Fruit fly (Drosophila melanogaster) whole organism, embryonic: ENCODE measurements around the gene lectin-33A.

ENCODE experiments used
- ATbp ChIP-seq: fragments of 200-800 bp; sonication (Bioruptor generic); optimal IDR thresholded peaks from 2 replicates; lab custom pipeline; 2017; ENCODE audit warnings: missing biosample characterization, mild to moderate bottlenecking, missing genetic modification characterization, missing genetic modification reagents
- BEAF-32 ChIP-seq: fragments of 200-800 bp; sonication (Bioruptor generic); optimal IDR thresholded peaks from 3 replicates; lab custom pipeline; 2017; ENCODE audit warnings: missing biosample characterization, missing genetic modification characterization, mild to moderate bottlenecking, moderate library complexity, missing genetic modification reagents
- CG10462 ChIP-seq: fragments of 200-800 bp; sonication (Bioruptor generic); optimal IDR thresholded peaks from 2 replicates; lab custom pipeline; 2016; ENCODE audit warnings: missing biosample characterization, missing genetic modification characterization
- CG10979 ChIP-seq: fragments of 200-800 bp; sonication (Bioruptor generic); optimal IDR thresholded peaks from 2 replicates; lab custom pipeline; 2018; ENCODE audit warnings: missing biosample characterization, mild to moderate bottlenecking, missing genetic modification characterization, moderate library complexity
- CG11085 ChIP-seq: fragments of 200-800 bp; sonication (Bioruptor generic); IDR thresholded peaks from 2 replicates; pipeline ENCODE4 v1.3.6; 2022; ENCODE audit warnings: missing biosample characterization, missing genetic modification characterization
- CG11456 ChIP-seq: fragments of 200-800 bp; sonication (Bioruptor generic); IDR thresholded peaks from 3 replicates; pipeline ENCODE4 v1.3.6; 2022; ENCODE audit warnings: missing biosample characterization, missing genetic modification characterization
- CG11695 ChIP-seq: fragments of 200-800 bp; sonication (Bioruptor generic); IDR thresholded peaks from 3 replicates; pipeline ENCODE4 v1.3.6; 2022; ENCODE audit warnings: missing biosample characterization, missing genetic modification characterization
- CG11723 ChIP-seq: fragments of 200-800 bp; sonication (Bioruptor generic); optimal IDR thresholded peaks from 2 replicates; lab custom pipeline; 2017; ENCODE audit warnings: missing biosample characterization, mild to moderate bottlenecking, missing genetic modification characterization
- CG12744 ChIP-seq: fragments of 200-800 bp; sonication (Bioruptor generic); optimal IDR thresholded peaks from 2 replicates; lab custom pipeline; 2016; ENCODE audit warnings: missing biosample characterization, missing genetic modification characterization
- CG13296 ChIP-seq: fragments of 200-800 bp; sonication (Bioruptor generic); optimal IDR thresholded peaks from 3 replicates; lab custom pipeline; 2018; ENCODE audit warnings: missing biosample characterization, mild to moderate bottlenecking, missing genetic modification characterization
- CG14441 ChIP-seq: fragments of 200-800 bp; sonication (Bioruptor generic); IDR thresholded peaks from 2 replicates; pipeline ENCODE4 v1.3.6; 2022; ENCODE audit warnings: missing biosample characterization, missing genetic modification characterization
- CG15601 ChIP-seq: fragments of 200-800 bp; sonication (Bioruptor generic); optimal IDR thresholded peaks from 3 replicates; lab custom pipeline; 2019; ENCODE audit warnings: missing biosample characterization, mild to moderate bottlenecking, missing genetic modification characterization, moderate library complexity
- CG1647 ChIP-seq: fragments of 200-800 bp; sonication (Bioruptor generic); optimal IDR thresholded peaks from 3 replicates; lab custom pipeline; 2016; ENCODE audit warnings: missing biosample characterization, missing genetic modification characterization
- CG16813 ChIP-seq: fragments of 200-800 bp; sonication (Bioruptor generic); IDR thresholded peaks from 3 replicates; pipeline ENCODE4 v1.3.6; 2022; ENCODE audit warnings: missing biosample characterization, missing genetic modification characterization; ENCODE audit not compliant: partially characterized antibody
- CG4360 ChIP-seq: fragments of 200-800 bp; sonication (Bioruptor generic); IDR thresholded peaks from 2 replicates; pipeline ENCODE4 v1.3.6; 2022; ENCODE audit warnings: missing biosample characterization, missing genetic modification characterization
- CG43689 ChIP-seq: fragments of 200-800 bp; sonication (Bioruptor generic); IDR thresholded peaks from 2 replicates; pipeline ENCODE4 v1.3.6; 2022; ENCODE audit warnings: missing biosample characterization, missing genetic modification characterization
- CG4820 ChIP-seq: fragments of 200-800 bp; sonication (Bioruptor generic); optimal IDR thresholded peaks from 3 replicates; lab custom pipeline; 2016; ENCODE audit warnings: missing biosample characterization, missing genetic modification characterization
- CG6272 ChIP-seq: fragments of 200-800 bp; sonication (Bioruptor generic); IDR thresholded peaks from 2 replicates; pipeline ENCODE4 v1.3.6; 2022; ENCODE audit warnings: missing biosample characterization, missing genetic modification characterization
- CG7357 ChIP-seq: fragments of 200-800 bp; sonication (Bioruptor generic); IDR thresholded peaks from 3 replicates; pipeline ENCODE4 v1.3.6; 2022; ENCODE audit warnings: missing biosample characterization, missing genetic modification characterization
- CG8281 ChIP-seq: fragments of 200-800 bp; sonication (Bioruptor generic); optimal IDR thresholded peaks from 2 replicates; lab custom pipeline; 2018; ENCODE audit warnings: missing biosample characterization, mild to moderate bottlenecking, missing genetic modification characterization, moderate library complexity
- CG8388 ChIP-seq: fragments of 200-800 bp; sonication (Bioruptor generic); optimal IDR thresholded peaks from 2 replicates; lab custom pipeline; 2019; ENCODE audit warnings: missing biosample characterization, mild to moderate bottlenecking, missing genetic modification characterization, moderate library complexity
- CTCF ChIP-seq: fragments of 200-800 bp; sonication (Bioruptor generic); optimal IDR thresholded peaks from 2 replicates; lab custom pipeline; 2017; ENCODE audit warnings: missing biosample characterization, mild to moderate bottlenecking, missing genetic modification characterization, moderate library complexity
- Doc3 ChIP-seq: fragments of 200-800 bp; sonication (Bioruptor generic); IDR thresholded peaks from 3 replicates; pipeline ENCODE4 v1.3.6; 2022; ENCODE audit warnings: missing biosample characterization, missing genetic modification characterization; ENCODE audit not compliant: partially characterized antibody
- Ets65A ChIP-seq: fragments of 200-800 bp; sonication (Bioruptor generic); peaks from one replicate; lab custom pipeline; 2016; ENCODE audit warnings: missing biosample characterization, missing genetic modification characterization
- Fer1 ChIP-seq: fragments of 200-800 bp; sonication (Bioruptor generic); optimal IDR thresholded peaks from 2 replicates; lab custom pipeline; 2017; ENCODE audit warnings: missing biosample characterization, mild to moderate bottlenecking, missing genetic modification characterization
- Fer3 ChIP-seq: fragments of 200-800 bp; sonication (Bioruptor generic); optimal IDR thresholded peaks from 2 replicates; lab custom pipeline; 2018; ENCODE audit warnings: missing biosample characterization, mild to moderate bottlenecking, missing genetic modification characterization, moderate library complexity
- Gsc ChIP-seq: fragments of 200-800 bp; sonication (Bioruptor generic); IDR thresholded peaks from 2 replicates; pipeline ENCODE4 v1.3.6; 2022; ENCODE audit warnings: missing biosample characterization, missing genetic modification characterization
- NC2α ChIP-seq: fragments of 200-800 bp; sonication (Bioruptor generic); optimal IDR thresholded peaks from 2 replicates; lab custom pipeline; 2016; ENCODE audit warnings: missing biosample characterization, missing genetic modification characterization
- Neu2 ChIP-seq: fragments of 200-800 bp; sonication (Bioruptor generic); optimal IDR thresholded peaks from 3 replicates; lab custom pipeline; 2016; ENCODE audit warnings: missing biosample characterization, missing genetic modification characterization, borderline replicate concordance
- Opbp ChIP-seq: fragments of 200-800 bp; sonication (Bioruptor generic); IDR thresholded peaks from 3 replicates; pipeline ENCODE4 v1.3.6; 2022; ENCODE audit warnings: missing biosample characterization, missing genetic modification characterization; ENCODE audit not compliant: partially characterized antibody
- Rfx ChIP-seq: fragments of 200-800 bp; sonication (Bioruptor generic); IDR thresholded peaks from 2 replicates; pipeline ENCODE4 v1.3.6; 2022; ENCODE audit warnings: missing biosample characterization, missing genetic modification characterization
- Trl ChIP-seq, 3 experiments: fragments of >200 bp in 2 of 3; fragments of 200-800 bp in 1 of 3; sonication (Bioruptor generic) in 1 of 3; optimal IDR thresholded peaks; 2 replicates in 1 of 3; 3 replicates in 2 of 3; lab custom pipeline; 2016 to 2017; ENCODE audit warnings: missing biosample characterization in 1 of 3, missing genetic modification characterization in 1 of 3
- ab ChIP-seq: fragments of 200-800 bp; sonication (Bioruptor generic); optimal IDR thresholded peaks from 2 replicates; lab custom pipeline; 2016; ENCODE audit warnings: missing biosample characterization, missing genetic modification characterization
- ac ChIP-seq: fragments of 200-800 bp; sonication (Bioruptor generic); optimal IDR thresholded peaks from 3 replicates; lab custom pipeline; 2017; ENCODE audit warnings: missing biosample characterization, mild to moderate bottlenecking, missing genetic modification characterization
- ap ChIP-seq: fragments of 200-800 bp; sonication (Bioruptor generic); IDR thresholded peaks from 2 replicates; pipeline ENCODE4 v1.3.6; 2022; ENCODE audit warnings: missing biosample characterization, missing genetic modification characterization
- az2 ChIP-seq: fragments of 200-800 bp; sonication (Bioruptor generic); optimal IDR thresholded peaks from 3 replicates; lab custom pipeline; 2016; ENCODE audit warnings: missing biosample characterization, missing genetic modification characterization
- bab2 ChIP-seq: fragments of 200-800 bp; sonication (Bioruptor generic); optimal IDR thresholded peaks from 2 replicates; lab custom pipeline; 2016; ENCODE audit warnings: missing biosample characterization, missing genetic modification characterization
- dm ChIP-seq: fragments of 200-800 bp; sonication (Bioruptor generic); optimal IDR thresholded peaks from 3 replicates; lab custom pipeline; 2016; ENCODE audit warnings: missing biosample characterization, missing genetic modification characterization
- fd102C ChIP-seq: fragments of 200-800 bp; sonication (Bioruptor generic); optimal IDR thresholded peaks from 2 replicates; lab custom pipeline; 2018; ENCODE audit warnings: missing biosample characterization, mild to moderate bottlenecking, missing genetic modification characterization, moderate library complexity
- fu2 ChIP-seq: fragments of 200-800 bp; sonication (Bioruptor generic); optimal IDR thresholded peaks from 2 replicates; lab custom pipeline; 2016; ENCODE audit warnings: missing biosample characterization, missing genetic modification characterization
- jing ChIP-seq: fragments of 200-800 bp; sonication (Bioruptor generic); optimal IDR thresholded peaks from 2 replicates; lab custom pipeline; 2018; ENCODE audit warnings: missing biosample characterization, mild to moderate bottlenecking, missing genetic modification characterization
- knrl ChIP-seq: fragments of 200-800 bp; sonication (Bioruptor generic); IDR thresholded peaks from 3 replicates; pipeline ENCODE4 v1.3.6; 2022; ENCODE audit warnings: missing biosample characterization, missing genetic modification characterization; ENCODE audit not compliant: partially characterized antibody
- nom ChIP-seq: fragments of 200-800 bp; sonication (Bioruptor generic); optimal IDR thresholded peaks from 2 replicates; lab custom pipeline; 2017; ENCODE audit warnings: missing biosample characterization, missing genetic modification characterization, mild to moderate bottlenecking, moderate library complexity, missing genetic modification reagents
- otp ChIP-seq: fragments of 200-800 bp; sonication (Bioruptor generic); IDR thresholded peaks from 3 replicates; pipeline ENCODE4, ENCODE4 v1.3.6; 2022; ENCODE audit warnings: missing biosample characterization, missing genetic modification characterization
- schlank ChIP-seq: fragments of 200-800 bp; sonication (Bioruptor generic); optimal IDR thresholded peaks from 2 replicates; lab custom pipeline; 2018; ENCODE audit warnings: missing biosample characterization, mild to moderate bottlenecking, missing genetic modification characterization
- sd ChIP-seq: fragments of 200-800 bp; sonication (Bioruptor generic); optimal IDR thresholded peaks from 3 replicates; lab custom pipeline; 2018; ENCODE audit warnings: missing biosample characterization, mild to moderate bottlenecking, missing genetic modification characterization, moderate library complexity
- sima ChIP-seq: fragments of 200-800 bp; sonication (Bioruptor generic); optimal IDR thresholded peaks from 2 replicates; lab custom pipeline; 2016; ENCODE audit warnings: missing biosample characterization, missing genetic modification characterization
- twi ChIP-seq: fragments of 200-800 bp; optimal IDR thresholded peaks from 2 replicates; lab custom pipeline; 2019; ENCODE audit warnings: missing biosample characterization, mild to moderate bottlenecking, missing genetic modification characterization, moderate library complexity
- zfh2 ChIP-seq: fragments of 200-800 bp; sonication (Bioruptor generic); optimal IDR thresholded peaks from 2 replicates; lab custom pipeline; 2016; ENCODE audit warnings: missing biosample characterization, missing genetic modification characterization

Gene lectin-33A

DNA sequence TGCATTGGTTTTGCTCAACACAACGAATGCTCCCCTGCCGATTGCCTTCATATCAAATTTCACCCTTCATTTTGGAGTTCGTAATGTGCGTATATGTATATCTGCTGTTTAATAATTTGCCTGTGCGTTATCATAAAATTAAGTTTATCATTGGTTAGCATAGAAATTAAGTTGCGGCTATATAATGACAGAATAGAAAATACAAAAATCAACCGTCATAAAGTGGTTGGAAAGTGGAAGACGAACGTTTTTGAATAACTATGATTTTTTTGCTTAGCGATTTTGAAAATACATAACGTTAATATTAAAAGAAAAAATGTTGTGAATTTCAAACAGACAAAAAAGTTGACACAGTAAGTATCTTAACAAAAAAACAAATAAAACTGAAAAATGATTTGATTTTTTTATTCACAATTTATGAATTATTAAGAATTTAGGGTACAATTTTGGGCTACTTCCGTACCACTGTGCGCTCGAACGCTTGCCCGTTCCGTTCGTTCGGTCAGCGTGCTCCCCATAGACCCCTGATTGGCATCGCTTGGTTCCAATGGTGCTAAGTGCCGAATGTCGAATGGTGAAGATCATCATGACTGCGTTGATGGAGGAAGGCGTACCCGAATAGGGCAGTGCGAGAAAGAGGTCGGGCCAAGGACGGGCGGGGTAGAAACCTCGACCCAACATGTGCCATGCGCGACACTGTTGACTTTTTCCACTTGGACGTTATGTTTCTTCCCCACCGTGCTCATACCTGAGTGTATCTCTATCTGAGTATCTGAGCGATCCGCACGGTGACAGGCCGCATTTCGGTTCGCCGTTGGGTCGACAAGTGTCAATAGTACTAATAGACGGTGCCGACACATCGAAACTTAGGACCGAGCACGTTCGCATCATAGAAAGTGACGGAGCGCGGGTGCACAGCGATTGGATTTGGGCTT lies 36.0 kb downstream of the lectin-33A start (continued):
- TF ChIP-seq Opbp: no peak
- TF ChIP-seq twi (tag; lab: Kevin White, UChicago): peak; percentile 49
- no peak for TF ChIP-seq Doc3 (GFP tag; lab: Robert Waterston, UW)
- peak; percentile 28; the same call in 1 of the 3 replicates for TF ChIP-seq otp
- TF ChIP-seq CG11723 (GFP tag; lab: Kevin White, UChicago): peak; percentile 50
- TF ChIP-seq CG10979 (tag; lab: Kevin White, UChicago): peak; percentile 74
- TF ChIP-seq CG11695 (GFP tag; lab: Robert Waterston, UW): 0 out of 3 replicates have a peak, but pooled peaks have one; percentile 45
- TF ChIP-seq ac: no peak
- no peak for TF ChIP-seq Neu2 (GFP tag; lab: Kevin White, UChicago)
- TF ChIP-seq Fer1 (GFP tag; lab: Kevin White, UChicago): peak; percentile 33
- TF ChIP-seq CG43689 (GFP tag; lab: Robert Waterston, UW): no peak
- TF ChIP-seq CG11456: no peak
- TF ChIP-seq dm (GFP tag; lab: Kevin White, UChicago): no peak
- TF ChIP-seq CTCF (GFP tag; lab: Kevin White, UChicago): no peak
- no peak for TF ChIP-seq Trl (optimal IDR thresholded peaks at IDR 0.05; lab: Kevin White, UChicago)
- peak; percentile 37 for TF ChIP-seq Trl (GFP tag; optimal IDR thresholded peaks at IDR 0.05; lab: Kevin White, UChicago)
- peak; percentile 21 for TF ChIP-seq ATbp
- TF ChIP-seq CG13296 (GFP tag; lab: Kevin White, UChicago): no peak
- peak; percentile 67 for TF ChIP-seq Ets65A (GFP tag; lab: Kevin White, UChicago)
- TF ChIP-seq CG11085: no peak
- TF ChIP-seq schlank (tag; lab: Kevin White, UChicago): no peak
- TF ChIP-seq ap (GFP tag; lab: Robert Waterston, UW): no peak
- TF ChIP-seq CG14441: no peak
- peak; percentile 58 for TF ChIP-seq NC2α (GFP tag; lab: Kevin White, UChicago)
- TF ChIP-seq CG7357 (GFP tag; lab: Robert Waterston, UW): no peak
- peak; percentile 72 for TF ChIP-seq CG8388 (GFP tag; lab: Kevin White, UChicago)
- TF ChIP-seq fd102C: no peak
- TF ChIP-seq sima (GFP tag; lab: Kevin White, UChicago): no peak
- TF ChIP-seq zfh2 (GFP tag; lab: Kevin White, UChicago): peak; percentile 15
- peak; percentile 71 for TF ChIP-seq az2 (GFP tag; lab: Kevin White, UChicago)
- TF ChIP-seq nom: no peak
- no peak for TF ChIP-seq CG8281 (tag; lab: Kevin White, UChicago)
- TF ChIP-seq BEAF-32 (GFP tag; lab: Kevin White, UChicago): no peak
- TF ChIP-seq CG6272 (GFP tag; lab: Robert Waterston, UW): 0 out of 2 replicates have a peak, but pooled peaks have one; percentile 20
- TF ChIP-seq CG15601 (tag; lab: Kevin White, UChicago): peak; percentile 28
- no peak for TF ChIP-seq knrl (GFP tag; lab: Robert Waterston, UW)
- no peak for TF ChIP-seq Gsc (GFP tag; lab: Robert Waterston, UW)
- peak; percentile 37 for TF ChIP-seq CG10462
- TF ChIP-seq CG1647 (GFP tag; lab: Kevin White, UChicago): no peak
- peak; percentile 29 for TF ChIP-seq Fer3 (tag; lab: Kevin White, UChicago)
- peak; percentile 29 for TF ChIP-seq sd (tag; lab: Kevin White, UChicago)
- TF ChIP-seq CG16813: no peak
- TF ChIP-seq CG12744 (GFP tag; lab: Kevin White, UChicago): no peak
- TF ChIP-seq jing: peak; percentile 2
- no peak for TF ChIP-seq CG4360 (GFP tag; lab: Robert Waterston, UW)
- peak; percentile 45 for TF ChIP-seq bab2 (GFP tag; lab: Kevin White, UChicago)
- peak; percentile 5 for TF ChIP-seq CG4820
- TF ChIP-seq Rfx: peak; percentile 53; the same call in 1 of the 2 replicates
- no peak for TF ChIP-seq fu2 (GFP tag; lab: Kevin White, UChicago)
- TF ChIP-seq ab (GFP tag; lab: Kevin White, UChicago): no peak
